Worm (Caenorhabditis elegans): ENCODE measurements around the gene M03F8.5.

ce11 chrV:5888820-5889219 is 47.8 kb downstream of the M03F8.5 start:
- TF ChIP-seq ceh-9 (tag; optimal IDR thresholded peaks at IDR 0.05) (no peak), ama-1 (optimal IDR thresholded peaks at IDR 0.05) (no peak), hlh-6 (tag; optimal IDR thresholded peaks at IDR 0.05) (no peak), odd-2 (tag; optimal IDR thresholded peaks at IDR 0.05) (no peak), nhr-232 (tag; optimal IDR thresholded peaks at IDR 0.05) (no peak), pha-4 (tag; optimal IDR thresholded peaks at IDR 0.05) (no peak)
